Fruit fly (Drosophila melanogaster): ENCODE data around the gene SWIP.

Gene SWIP

dm6 chrX:16279340-16279941 lies 34.1 kb upstream of the SWIP start (continued):
- TF ChIP-seq Eip74EF (GFP tag; optimal IDR thresholded peaks at IDR 0.05) (peak in 1 of 2 experiments; percentile 56), Dref (GFP tag; IDR thresholded peaks at IDR 0.05) (no peak), Nf-YC (tag; optimal IDR thresholded peaks at IDR 0.05) (peak; percentile 25), CG4707 (GFP tag; optimal IDR thresholded peaks at IDR 0.05) (peak; percentile 37), Dll (GFP tag; IDR thresholded peaks at IDR 0.05; ENCODE audit: partially characterized antibody) (no peak), CG14014 (GFP tag; IDR thresholded peaks at IDR 0.05) (peak; percentile 82), abd-A (tag; optimal IDR thresholded peaks at IDR 0.05) (no peak), pita (GFP tag; optimal IDR thresholded peaks at IDR 0.05) (no peak), ro (GFP tag; IDR thresholded peaks at IDR 0.05) (peak; percentile 77), CG1233 (GFP tag; optimal IDR thresholded peaks at IDR 0.05) (peak; percentile 92), CG6175 (GFP tag; IDR thresholded peaks at IDR 0.05) (peak; percentile 80), hbn (GFP tag; IDR thresholded peaks at IDR 0.05; ENCODE audit: partially characterized antibody) (no peak), Rfx (GFP tag; IDR thresholded peaks at IDR 0.05) (peak; percentile 94), C15 (GFP tag; IDR thresholded peaks at IDR 0.05) (peak; percentile 80; the same call in 2 of the 3 replicates), oc (tag; optimal IDR thresholded peaks at IDR 0.05) (peak; percentile 61), TFAM (GFP tag; optimal IDR thresholded peaks at IDR 0.05) (no peak), gce (GFP tag; IDR thresholded peaks at IDR 0.05) (peak; percentile 84), fd102C (GFP tag; optimal IDR thresholded peaks at IDR 0.05) (no peak), grn (GFP tag; optimal IDR thresholded peaks at IDR 0.05) (no peak), Atf6 (GFP tag; IDR thresholded peaks at IDR 0.05) (peak; percentile 80), pb (GFP tag; optimal IDR thresholded peaks at IDR 0.05) (peak; percentile 65), sd (tag; optimal IDR thresholded peaks at IDR 0.05) (peak; percentile 66), unpg (GFP tag; optimal IDR thresholded peaks at IDR 0.05) (peak; percentile 68), sug (tag; optimal IDR thresholded peaks at IDR 0.05) (peak; percentile 73), lilli (GFP tag; optimal IDR thresholded peaks at IDR 0.05) (peak; percentile 90), tll (GFP tag; optimal IDR thresholded peaks at IDR 0.05) (no peak), CG12236 (GFP tag; optimal IDR thresholded peaks at IDR 0.05) (peak; percentile 24), Vsx1 (GFP tag; optimal IDR thresholded peaks at IDR 0.05) (peak; percentile 64), MTF-1 (GFP tag; optimal IDR thresholded peaks at IDR 0.05; ENCODE audit: borderline replicate concordance) (peak; percentile 12), CG4820 (GFP tag; optimal IDR thresholded peaks at IDR 0.05) (peak; percentile 79), bab2 (GFP tag; optimal IDR thresholded peaks at IDR 0.05) (peak; percentile 83), gfzf (GFP tag; optimal IDR thresholded peaks at IDR 0.05) (no peak), CG10654 (GFP tag; optimal IDR thresholded peaks at IDR 0.05) (peak; percentile 73), MBD-R2 (GFP tag; IDR thresholded peaks at IDR 0.05) (peak; percentile 68), CG2678 (tag; optimal IDR thresholded peaks at IDR 0.05) (peak; percentile 88), ranshi (GFP tag; IDR thresholded peaks at IDR 0.05) (peak; percentile 92), CG17385 (GFP tag; optimal IDR thresholded peaks at IDR 0.05) (peak; percentile 59), Med (GFP tag) (peak; percentile 94), bsh (GFP tag; optimal IDR thresholded peaks at IDR 0.05) (peak; percentile 50 to 76), Dad (GFP tag; optimal IDR thresholded peaks at IDR 0.05) (peak; percentile 74), CG8281 (tag; optimal IDR thresholded peaks at IDR 0.05) (peak; percentile 26), CG13624 (GFP tag; optimal IDR thresholded peaks at IDR 0.05) (peak; percentile 82), zfh2 (GFP tag; optimal IDR thresholded peaks at IDR 0.05) (peak; percentile 69), CG13287 (GFP tag; IDR thresholded peaks at IDR 0.05; ENCODE audit: partially characterized antibody) (no peak), hb (GFP tag; IDR thresholded peaks at IDR 0.05; ENCODE audit: partially characterized antibody) (no peak), Chrac-16 (GFP tag; optimal IDR thresholded peaks at IDR 0.05) (peak; percentile 74), knrl (GFP tag; IDR thresholded peaks at IDR 0.05; ENCODE audit: partially characterized antibody) (peak; percentile 43; the same call in 1 of the 3 replicates), Max (GFP tag; optimal IDR thresholded peaks at IDR 0.05) (peak; percentile 22), CG4360 (GFP tag; IDR thresholded peaks at IDR 0.05) (0 out of 2 replicates have a peak, but pooled peaks have one; percentile 18)
